Worm (Caenorhabditis elegans): Measurements from ENCODE around the gene delm-1.

The delm-1 gene

ce11 chrIV:9120220-9120619, 15.1 kb downstream of the delm-1 start:
- no peak for TF ChIP-seq zfp-3 (GFP tag; conservative IDR thresholded peaks at IDR 0.05)
- TF ChIP-seq madf-5 (GFP tag; IDR thresholded peaks at IDR 0.05): no peak
- no peak for TF ChIP-seq F44E2.7 (GFP tag; IDR thresholded peaks at IDR 0.05)
- peak; percentile 91 for TF ChIP-seq aha-1 (tag)
- no peak for TF ChIP-seq nhr-11 (tag; optimal IDR thresholded peaks at IDR 0.05)

ce11 chrIV:9118792-9119191, 16.5 kb downstream of the delm-1 start, which contains the start of gene nrfl-1:
Gene nrfl-1 (plus strand): TSS chrIV:9119092.
- TF ChIP-seq spr-3 (GFP tag; optimal IDR thresholded peaks at IDR 0.05) (no peak), F26F4.8 (GFP tag; conservative IDR thresholded peaks at IDR 0.05) (no peak), arid-1 (GFP tag; conservative IDR thresholded peaks at IDR 0.05) (no peak), daf-8 (GFP tag; IDR thresholded peaks at IDR 0.05) (no peak), nhr-28 (tag; optimal IDR thresholded peaks at IDR 0.05) (no peak), lin-15B (tag; optimal IDR thresholded peaks at IDR 0.05) (no peak), rbr-2 (tag; optimal IDR thresholded peaks at IDR 0.05) (no peak)

- TF ChIP-seq hlh-30 (tag; optimal IDR thresholded peaks at IDR 0.05; ENCODE audit: insufficient read depth) (peak; percentile 47), hif-1 (tag; optimal IDR thresholded peaks at IDR 0.05) (no peak), zag-1 (tag; optimal IDR thresholded peaks at IDR 0.05) (no peak), nhr-102 (tag; optimal IDR thresholded peaks at IDR 0.05) (no peak), mdl-1 (tag; optimal IDR thresholded peaks at IDR 0.05) (peak in 1 of 2 experiments; percentile 1), dmd-6 (GFP tag; IDR thresholded peaks at IDR 0.05) (peak; percentile 68), mep-1 (tag; optimal IDR thresholded peaks at IDR 0.05) (peak; percentile 53), daf-8 (GFP tag; IDR thresholded peaks at IDR 0.05) (no peak), daf-12 (tag; optimal IDR thresholded peaks at IDR 0.05) (no peak), rbr-2 (tag; optimal IDR thresholded peaks at IDR 0.05) (no peak), hlh-11 (tag; optimal IDR thresholded peaks at IDR 0.05) (peak; percentile 75), ztf-7 (tag; optimal IDR thresholded peaks at IDR 0.05) (no peak), fos-1 (tag; optimal IDR thresholded peaks at IDR 0.05) (no peak), set-16 (GFP tag; IDR thresholded peaks at IDR 0.05) (no peak), snpc-1.2 (GFP tag; IDR thresholded peaks at IDR 0.05) (no peak), tra-1 (GFP tag; IDR thresholded peaks at IDR 0.05) (no peak), ama-1 (optimal IDR thresholded peaks at IDR 0.05) (peak; percentile 6), ceh-82 (tag; optimal IDR thresholded peaks at IDR 0.05) (no peak), hmg-1.1 (GFP tag; IDR thresholded peaks at IDR 0.05) (no peak), snpc-4 (tag; optimal IDR thresholded peaks at IDR 0.05) (no peak), dve-1 (tag; optimal IDR thresholded peaks at IDR 0.05; ENCODE audit: insufficient read depth) (peak; percentile 15), nhr-77 (tag; optimal IDR thresholded peaks at IDR 0.05) (peak; percentile 0), lsy-2 (tag; optimal IDR thresholded peaks at IDR 0.05) (no peak), lin-1 (GFP tag; IDR thresholded peaks at IDR 0.05) (no peak), lin-38 (GFP tag; IDR thresholded peaks at IDR 0.05) (no peak), jun-1 (tag; optimal IDR thresholded peaks at IDR 0.05) (no peak), dpl-1 (GFP tag; optimal IDR thresholded peaks at IDR 0.05) (no peak), daf-16 (GFP tag; optimal IDR thresholded peaks at IDR 0.05) (no peak), daf-16 (tag; optimal IDR thresholded peaks at IDR 0.05) (peak; percentile 32), mxl-3 (GFP tag; optimal IDR thresholded peaks at IDR 0.05) (peak; percentile 41), unc-62 (GFP tag; optimal IDR thresholded peaks at IDR 0.05 in 1 of 2) (peak in 1 of 2 experiments; percentile 86), unc-62 (tag; optimal IDR thresholded peaks at IDR 0.05) (no peak), attf-4 (tag; optimal IDR thresholded peaks at IDR 0.05) (no peak), ztf-11 (tag; optimal IDR thresholded peaks at IDR 0.05) (no peak), nhr-76 (tag; optimal IDR thresholded peaks at IDR 0.05) (no peak), F37D6.2 (tag; optimal IDR thresholded peaks at IDR 0.05) (no peak), nhr-28 (tag; optimal IDR thresholded peaks at IDR 0.05) (peak; percentile 79), aly-2 (tag; optimal IDR thresholded peaks at IDR 0.05) (no peak), gei-8 (GFP tag; optimal IDR thresholded peaks at IDR 0.05) (no peak), nhr-111 (GFP tag; optimal IDR thresholded peaks at IDR 0.05) (no peak), pqm-1 (tag; optimal IDR thresholded peaks at IDR 0.05) (peak; percentile 59)
Observed at ce11 chrIV:9118348-9118747, 16.9 kb downstream of the delm-1 start.

All from whole organism, L4 larva.